Worm (Caenorhabditis elegans): ENCODE measurements around the gene F10D2.10.

- TF ChIP-seq T20F7.1 (GFP tag; optimal IDR thresholded peaks at IDR 0.05), result no peak
- TF ChIP-seq dpl-1 (GFP tag; optimal IDR thresholded peaks at IDR 0.05), result no peak
- no peak for TF ChIP-seq fos-1 (tag; optimal IDR thresholded peaks at IDR 0.05)
- TF ChIP-seq mdl-1 (tag; optimal IDR thresholded peaks at IDR 0.05), result no peak
- TF ChIP-seq lin-39 (tag; optimal IDR thresholded peaks at IDR 0.05), result no peak
- no peak for TF ChIP-seq F37D6.2 (tag; optimal IDR thresholded peaks at IDR 0.05)
Observed at ce11 chrV:7110370-7110769, 45.6 kb downstream of the F10D2.10 start.
